Fruit fly (Drosophila melanogaster) whole organism, embryonic: Measurements from ENCODE around the gene CG11986.

Experiments used
- Atf-2 ChIP-seq: fragments of 200-800 bp; sonication (Bioruptor generic); optimal IDR thresholded peaks from 2 replicates; lab custom pipeline; 2016; ENCODE audit warnings: missing biosample characterization, missing genetic modification characterization
- CG10209 ChIP-seq: fragments of 200-800 bp; sonication (Bioruptor generic); optimal IDR thresholded peaks from 3 replicates; lab custom pipeline; 2017; ENCODE audit warnings: missing biosample characterization, mild to moderate bottlenecking, missing genetic modification characterization, missing genetic modification reagents
- CG10462 ChIP-seq: fragments of 200-800 bp; sonication (Bioruptor generic); optimal IDR thresholded peaks from 2 replicates; lab custom pipeline; 2016; ENCODE audit warnings: missing biosample characterization, missing genetic modification characterization
- CG11398 ChIP-seq: fragments of 200-800 bp; sonication (Bioruptor generic); optimal IDR thresholded peaks from 2 replicates; lab custom pipeline; 2016; ENCODE audit warnings: missing biosample characterization, missing genetic modification characterization
- CG11696 ChIP-seq: fragments of 200-800 bp; sonication (Bioruptor generic); IDR thresholded peaks from 2 replicates; pipeline ENCODE4 v1.3.6; 2022; ENCODE audit warnings: missing biosample characterization, missing genetic modification characterization
- CG11723 ChIP-seq: fragments of 200-800 bp; sonication (Bioruptor generic); optimal IDR thresholded peaks from 2 replicates; lab custom pipeline; 2017; ENCODE audit warnings: missing biosample characterization, mild to moderate bottlenecking, missing genetic modification characterization
- CG12744 ChIP-seq: fragments of 200-800 bp; sonication (Bioruptor generic); optimal IDR thresholded peaks from 2 replicates; lab custom pipeline; 2016; ENCODE audit warnings: missing biosample characterization, missing genetic modification characterization
- CG13624 ChIP-seq: fragments of 200-800 bp; sonication (Bioruptor generic); optimal IDR thresholded peaks from 2 replicates; lab custom pipeline; 2016; ENCODE audit warnings: missing biosample characterization, missing genetic modification characterization
- CG14441 ChIP-seq: fragments of 200-800 bp; sonication (Bioruptor generic); IDR thresholded peaks from 2 replicates; pipeline ENCODE4 v1.3.6; 2022; ENCODE audit warnings: missing biosample characterization, missing genetic modification characterization
- CG18011 ChIP-seq: fragments of 200-800 bp; sonication (Bioruptor generic); optimal IDR thresholded peaks from 2 replicates; lab custom pipeline; 2017; ENCODE audit warnings: missing biosample characterization, missing genetic modification characterization, mild to moderate bottlenecking, moderate library complexity, missing genotype
- CG2129 ChIP-seq: fragments of 200-800 bp; sonication (Bioruptor generic); IDR thresholded peaks from 2 replicates; pipeline ENCODE4 v1.3.6; 2022; ENCODE audit warnings: missing biosample characterization, missing genetic modification characterization; ENCODE audit not compliant: partially characterized antibody
- CG31388 ChIP-seq: fragments of 200-800 bp; sonication (Bioruptor generic); optimal IDR thresholded peaks from 2 replicates; lab custom pipeline; 2016; ENCODE audit warnings: missing biosample characterization, missing genetic modification characterization
- CG7745 ChIP-seq: fragments of 200-800 bp; sonication (Bioruptor generic); optimal IDR thresholded peaks from 2 replicates; lab custom pipeline; 2018; ENCODE audit warnings: missing biosample characterization, mild to moderate bottlenecking, missing genetic modification characterization, moderate library complexity
- CG7963 ChIP-seq: fragments of 200-800 bp; sonication (Bioruptor generic); IDR thresholded peaks from 3 replicates; pipeline ENCODE4 v1.3.6; 2022; ENCODE audit warnings: missing biosample characterization, missing genetic modification characterization; ENCODE audit not compliant: partially characterized antibody
- CG8944 ChIP-seq: fragments of 200-800 bp; sonication (Bioruptor generic); optimal IDR thresholded peaks from 3 replicates; lab custom pipeline; 2016; ENCODE audit warnings: missing biosample characterization, missing genetic modification characterization
- CG9215 ChIP-seq: fragments of 200-800 bp; sonication (Bioruptor generic); IDR thresholded peaks from 2 replicates; pipeline ENCODE4 v1.3.6; 2022; ENCODE audit warnings: missing biosample characterization, missing genetic modification characterization
- CHES-1-like ChIP-seq: fragments of 200-800 bp; sonication (Bioruptor generic); optimal IDR thresholded peaks from 2 replicates; lab custom pipeline; 2016; ENCODE audit warnings: missing biosample characterization, missing genetic modification characterization
- CkIIα-i1 ChIP-seq: fragments of 200-800 bp; sonication (Bioruptor generic); IDR thresholded peaks from 2 replicates; pipeline ENCODE4 v1.3.6; 2022; ENCODE audit warnings: missing biosample characterization, missing genetic modification characterization
- Dref ChIP-seq: fragments of 200-800 bp; sonication (Bioruptor generic); IDR thresholded peaks from 2 replicates; pipeline ENCODE4 v1.3.6; 2022; ENCODE audit warnings: missing biosample characterization, missing genetic modification characterization
- E2f1 ChIP-seq: fragments of 200-800 bp; sonication (Bioruptor generic); IDR thresholded peaks from 2 replicates; pipeline ENCODE4 v1.3.6; 2022; ENCODE audit warnings: missing biosample characterization, missing genetic modification characterization
- Gug ChIP-seq: fragments of 200-800 bp; sonication (Bioruptor generic); IDR thresholded peaks from 4 replicates; pipeline ENCODE4 v1.3.6; 2022; ENCODE audit warnings: missing biosample characterization, missing genetic modification characterization
- Kr ChIP-seq: fragments of 200-800 bp; sonication (Bioruptor generic); optimal IDR thresholded peaks from 2 replicates; lab custom pipeline; 2017; ENCODE audit warnings: missing biosample characterization, mild to moderate bottlenecking, missing genetic modification characterization
- NK7.1 ChIP-seq: fragments of 200-800 bp; sonication (Bioruptor generic); optimal IDR thresholded peaks from 3 replicates; lab custom pipeline; 2016; ENCODE audit warnings: missing biosample characterization, missing genetic modification characterization
- Rfx ChIP-seq: fragments of 200-800 bp; sonication (Bioruptor generic); IDR thresholded peaks from 2 replicates; pipeline ENCODE4 v1.3.6; 2022; ENCODE audit warnings: missing biosample characterization, missing genetic modification characterization
- Sox100B ChIP-seq: fragments of 200-800 bp; sonication (Bioruptor generic); optimal IDR thresholded peaks from 3 replicates; lab custom pipeline; 2018; ENCODE audit warnings: missing biosample characterization, mild to moderate bottlenecking, missing genetic modification characterization
- Taf1 ChIP-seq: fragments of 200-800 bp; sonication (Bioruptor generic); IDR thresholded peaks from 2 replicates; pipeline ENCODE4 v1.3.6; 2022; ENCODE audit warnings: missing biosample characterization, missing genetic modification characterization
- Tbp ChIP-seq: fragments of >200 bp; optimal IDR thresholded peaks from 2 replicates; lab custom pipeline; 2018; ENCODE audit warnings: missing biosample characterization, missing genetic modification characterization
- btn ChIP-seq: fragments of 200-800 bp; sonication (Bioruptor generic); optimal IDR thresholded peaks from 2 replicates; lab custom pipeline; 2016; ENCODE audit warnings: missing biosample characterization, missing genetic modification characterization
- corto ChIP-seq: fragments of 200-800 bp; sonication (Bioruptor generic); optimal IDR thresholded peaks from 2 replicates; lab custom pipeline; 2016; ENCODE audit warnings: missing biosample characterization, mild to moderate bottlenecking, missing genetic modification characterization, moderate library complexity
- dmrt99B ChIP-seq: fragments of 200-800 bp; sonication (Bioruptor generic); optimal IDR thresholded peaks from 2 replicates; lab custom pipeline; 2018; ENCODE audit warnings: missing biosample characterization, mild to moderate bottlenecking, missing genetic modification characterization, moderate library complexity
- ems ChIP-seq: fragments of 200-800 bp; sonication (Bioruptor generic); optimal IDR thresholded peaks from 3 replicates; lab custom pipeline; 2016; ENCODE audit warnings: missing biosample characterization, missing genetic modification characterization
- en ChIP-seq: fragments of 200-800 bp; sonication (Bioruptor generic); optimal IDR thresholded peaks from 2 replicates; lab custom pipeline; 2016; ENCODE audit warnings: missing biosample characterization, missing genetic modification characterization
- eve ChIP-seq, 2 experiments: fragments of >200 bp; optimal IDR thresholded peaks; 2 replicates each; lab custom pipeline; 2017; ENCODE audit warnings: missing biosample characterization in 2 of 2, missing genetic modification characterization in 2 of 2
- gsb ChIP-seq: fragments of 200-800 bp; sonication (Bioruptor generic); IDR thresholded peaks from 2 replicates; pipeline ENCODE4 v1.3.6; 2022; ENCODE audit warnings: missing biosample characterization, missing genetic modification characterization
- inv ChIP-seq: fragments of 200-800 bp; sonication (Bioruptor generic); IDR thresholded peaks from 2 replicates; pipeline ENCODE4 v1.3.6; 2022; ENCODE audit warnings: missing biosample characterization, missing genetic modification characterization; ENCODE audit not compliant: partially characterized antibody
- lov ChIP-seq, 2 experiments: fragments of 200-800 bp in 1 of 2; fragments of >200 bp in 1 of 2; sonication (Bioruptor generic) in 1 of 2; IDR thresholded peaks in 1 of 2; optimal IDR thresholded peaks in 1 of 2; 2 replicates in 1 of 2; 3 replicates in 1 of 2; pipeline versions ENCODE4 v1.3.6 to Lab custom; 2017 to 2022; ENCODE audit warnings: missing biosample characterization in 1 of 2, missing genetic modification characterization in 1 of 2
- nmo ChIP-seq: fragments of 200-800 bp; sonication (Bioruptor generic); optimal IDR thresholded peaks from 2 replicates; lab custom pipeline; 2018; ENCODE audit warnings: missing biosample characterization, mild to moderate bottlenecking, missing genetic modification characterization, moderate library complexity
- pan ChIP-seq, 4 experiments: fragments of >200 bp in 3 of 4; fragments of 200-800 bp in 1 of 4; sonication (Bioruptor generic) in 1 of 4; optimal IDR thresholded peaks in 3 of 4; IDR thresholded peaks in 1 of 4; 2 replicates each; pipeline versions ENCODE4 v1.3.6 to Lab custom; 2017 to 2022; ENCODE audit warnings: missing biosample characterization in 2 of 4, missing genetic modification characterization in 2 of 4, mixed read lengths in 1 of 4
- phol ChIP-seq: fragments of 200-800 bp; sonication (Bioruptor generic); optimal IDR thresholded peaks from 3 replicates; lab custom pipeline; 2018; ENCODE audit warnings: missing biosample characterization, mild to moderate bottlenecking, missing genetic modification characterization, moderate library complexity
- psq ChIP-seq: fragments of 200-800 bp; sonication (Bioruptor generic); optimal IDR thresholded peaks from 2 replicates; lab custom pipeline; 2017; ENCODE audit warnings: missing biosample characterization, missing genetic modification characterization
- pzg ChIP-seq: fragments of 200-800 bp; sonication (Bioruptor generic); optimal IDR thresholded peaks from 3 replicates; lab custom pipeline; 2018; ENCODE audit warnings: missing biosample characterization, mild to moderate bottlenecking, missing genetic modification characterization, moderate library complexity
- ro ChIP-seq: fragments of 200-800 bp; sonication (Bioruptor generic); IDR thresholded peaks from 2 replicates; pipeline ENCODE4 v1.3.6; 2022; ENCODE audit warnings: missing biosample characterization, missing genetic modification characterization
- schlank ChIP-seq: fragments of 200-800 bp; sonication (Bioruptor generic); optimal IDR thresholded peaks from 2 replicates; lab custom pipeline; 2018; ENCODE audit warnings: missing biosample characterization, mild to moderate bottlenecking, missing genetic modification characterization
- shn ChIP-seq: fragments of 200-800 bp; sonication (Bioruptor generic); optimal IDR thresholded peaks from 3 replicates; lab custom pipeline; 2016; ENCODE audit warnings: missing biosample characterization, missing genetic modification characterization
- sim ChIP-seq: fragments of 200-800 bp; sonication (Bioruptor generic); IDR thresholded peaks from 2 replicates; pipeline ENCODE4 v1.3.6; 2022; ENCODE audit warnings: missing biosample characterization, missing genetic modification characterization
- ssp ChIP-seq: fragments of 200-800 bp; sonication (Bioruptor generic); IDR thresholded peaks from 2 replicates; pipeline ENCODE4 v1.3.6; 2022; ENCODE audit warnings: missing biosample characterization, missing genetic modification characterization
- tna ChIP-seq: fragments of 200-800 bp; sonication (Bioruptor generic); IDR thresholded peaks from 2 replicates; pipeline ENCODE4 v1.3.6; 2022; ENCODE audit warnings: missing biosample characterization, missing genetic modification characterization; ENCODE audit not compliant: partially characterized antibody
- zen2 ChIP-seq: fragments of 200-800 bp; sonication (Bioruptor generic); IDR thresholded peaks from 3 replicates; pipeline ENCODE4 v1.3.6; 2022; ENCODE audit warnings: missing biosample characterization, missing genetic modification characterization; ENCODE audit not compliant: partially characterized antibody
- zfh2 ChIP-seq: fragments of 200-800 bp; sonication (Bioruptor generic); optimal IDR thresholded peaks from 2 replicates; lab custom pipeline; 2016; ENCODE audit warnings: missing biosample characterization, missing genetic modification characterization

Gene CG11986

dm6 chr3R:9013765-9014380 is 1.4 kb upstream of the CG11986 start (continued):
- no peak for TF ChIP-seq zen2 (GFP tag; lab: Robert Waterston, UW)
- TF ChIP-seq Dref (GFP tag; lab: Robert Waterston, UW) = 0 out of 2 replicates have a peak, but pooled peaks have one; percentile 23
- peak; percentile 70 for TF ChIP-seq pzg
- TF ChIP-seq ssp = no peak
- peak; percentile 80 for TF ChIP-seq CG13624 (GFP tag; lab: Kevin White, UChicago)
- TF ChIP-seq Rfx (GFP tag; lab: Robert Waterston, UW) = peak; percentile 56
- peak; percentile 47; the same call in 1 of the 2 replicates for TF ChIP-seq CG9215
- peak; percentile 22 for TF ChIP-seq Atf-2 (GFP tag; lab: Kevin White, UChicago)
- no peak for TF ChIP-seq CG7745 (tag; lab: Kevin White, UChicago)
- no peak for TF ChIP-seq lov (optimal IDR thresholded peaks at IDR 0.05; lab: Kevin White, UChicago)
- TF ChIP-seq lov (GFP tag; IDR thresholded peaks at IDR 0.05; lab: Robert Waterston, UW) = no peak
- TF ChIP-seq CkIIα-i1 = no peak
- TF ChIP-seq CG10462 (GFP tag; lab: Kevin White, UChicago) = no peak
- no peak for TF ChIP-seq Taf1
- TF ChIP-seq pan (optimal IDR thresholded peaks at IDR 0.05; lab: Kevin White, UChicago) = no peak
- peak in 1 of 2 experiments; percentile 36 for TF ChIP-seq pan (GFP tag; optimal IDR thresholded peaks at IDR 0.05 in 1 of 2, IDR thresholded peaks at IDR 0.05 in 1 of 2)
- no peak for TF ChIP-seq ro
- TF ChIP-seq CG11696 = peak; percentile 97
- no peak for TF ChIP-seq NK7.1 (GFP tag; lab: Kevin White, UChicago)
- TF ChIP-seq CG14441 = no peak
- TF ChIP-seq CG11398 (GFP tag; lab: Kevin White, UChicago) = no peak
- TF ChIP-seq schlank (tag; lab: Kevin White, UChicago) = no peak
- no peak for TF ChIP-seq CG7963 (GFP tag; lab: Robert Waterston, UW)
- no peak for TF ChIP-seq dmrt99B (tag; lab: Kevin White, UChicago)
- peak; percentile 8 for TF ChIP-seq CHES-1-like
- TF ChIP-seq CG31388 (GFP tag; lab: Kevin White, UChicago) = no peak
- TF ChIP-seq nmo (GFP tag; lab: Kevin White, UChicago) = peak; percentile 45
- peak; percentile 55 for TF ChIP-seq zfh2
- TF ChIP-seq sim = no peak
- TF ChIP-seq corto = peak; percentile 45
- no peak for TF ChIP-seq Tbp
- peak; percentile 21 for TF ChIP-seq CG18011
- TF ChIP-seq inv (GFP tag; lab: Robert Waterston, UW) = no peak
- 0 out of 2 replicates have a peak, but pooled peaks have one; percentile 11 for TF ChIP-seq E2f1
- peak; percentile 27 for TF ChIP-seq CG12744
- TF ChIP-seq Sox100B (GFP tag; lab: Kevin White, UChicago) = no peak
- peak; percentile 31; the same call in 1 of the 4 replicates for TF ChIP-seq Gug (GFP tag; lab: Robert Waterston, UW)
- no peak for TF ChIP-seq btn (GFP tag; lab: Kevin White, UChicago)
- no peak for TF ChIP-seq gsb (GFP tag; lab: Robert Waterston, UW)
- TF ChIP-seq shn (GFP tag; lab: Kevin White, UChicago) = peak; percentile 72
- TF ChIP-seq phol (tag; lab: Kevin White, UChicago) = peak; percentile 47
- TF ChIP-seq tna = no peak
- no peak for TF ChIP-seq CG10209 (GFP tag; lab: Kevin White, UChicago)
- peak; percentile 47 for TF ChIP-seq CG8944 (GFP tag; lab: Kevin White, UChicago)
- peak; percentile 45 for TF ChIP-seq en (GFP tag; lab: Kevin White, UChicago)
- TF ChIP-seq psq (GFP tag; lab: Kevin White, UChicago) = no peak
- TF ChIP-seq eve (GFP tag; optimal IDR thresholded peaks at IDR 0.05; lab: Kevin White, UChicago) = no peak
- no peak for TF ChIP-seq Kr (GFP tag; lab: Kevin White, UChicago)
- TF ChIP-seq CG2129 (GFP tag; lab: Robert Waterston, UW) = no peak
- TF ChIP-seq CG11723 (GFP tag; lab: Kevin White, UChicago) = no peak
- peak; percentile 46 for TF ChIP-seq ems (GFP tag; lab: Kevin White, UChicago)
